Fruit fly (Drosophila melanogaster) Kc167 (cell line): ENCODE results near the gene Pfdn5.

Experiments used
- Myc ChIP-seq: fragments of >200 bp; optimal IDR thresholded peaks from 2 replicates; lab custom pipeline; 2017; ENCODE audit warnings: missing external identifiers
- Sin3A ChIP-seq: fragments of >200 bp; optimal IDR thresholded peaks from 2 replicates; lab custom pipeline; 2018; ENCODE audit warnings: missing external identifiers
- h ChIP-seq: fragments of >200 bp; optimal IDR thresholded peaks from 3 replicates; lab custom pipeline; 2018; ENCODE audit warnings: missing external identifiers
- insv ChIP-seq: fragments of >200 bp; optimal IDR thresholded peaks from 3 replicates; lab custom pipeline; 2018; ENCODE audit warnings: missing external identifiers
- psq ChIP-seq: fragments of >200 bp; optimal IDR thresholded peaks from 2 replicates; lab custom pipeline; 2017; ENCODE audit warnings: missing external identifiers
- ttk ChIP-seq: sonication (Bioruptor generic); optimal IDR thresholded peaks from 2 replicates; lab custom pipeline; 2017; ENCODE audit warnings: missing external identifiers

Pfdn5 gene

dm6 chr3R:22494523-22495309, 7.9 kb downstream of the Pfdn5 start:
- TF ChIP-seq h (lab: Kevin White, UChicago): no peak
- no peak for TF ChIP-seq Sin3A
- TF ChIP-seq Myc (lab: Kevin White, UChicago): no peak
- TF ChIP-seq insv (lab: Kevin White, UChicago): no peak
- TF ChIP-seq ttk (lab: Kevin White, UChicago): no peak
- no peak for TF ChIP-seq psq (lab: Kevin White, UChicago)

dm6 chr3R:22497025-22497424, 10.2 kb downstream of the Pfdn5 start, which contains the start of gene Octbeta1R:
Gene Octbeta1R, plus strand, starts transcription at chr3R:22497215.
- no peak for TF ChIP-seq ttk (lab: Kevin White, UChicago)
- TF ChIP-seq h (lab: Kevin White, UChicago): no peak
- TF ChIP-seq psq (lab: Kevin White, UChicago): no peak
- no peak for TF ChIP-seq insv (lab: Kevin White, UChicago)
- no peak for TF ChIP-seq Myc (lab: Kevin White, UChicago)
- TF ChIP-seq Sin3A: no peak

- TF ChIP-seq psq (lab: Kevin White, UChicago) (no peak), h (lab: Kevin White, UChicago) (no peak), Sin3A (no peak), Myc (lab: Kevin White, UChicago) (no peak), insv (lab: Kevin White, UChicago) (no peak), ttk (lab: Kevin White, UChicago) (no peak)
Measured at dm6 chr3R:22503630-22504029, 16.8 kb downstream of the Pfdn5 start.

- TF ChIP-seq insv (lab: Kevin White, UChicago): no peak
- TF ChIP-seq h (lab: Kevin White, UChicago): no peak
- no peak for TF ChIP-seq Sin3A
- TF ChIP-seq Myc (lab: Kevin White, UChicago): no peak
- no peak for TF ChIP-seq psq (lab: Kevin White, UChicago)
- no peak for TF ChIP-seq ttk (lab: Kevin White, UChicago)
Measured at dm6 chr3R:22515384-22515783, 28.5 kb downstream of the Pfdn5 start.

dm6 chr3R:22518285-22518684, 31.4 kb downstream of the Pfdn5 start:
- TF ChIP-seq Sin3A (no peak), insv (lab: Kevin White, UChicago) (no peak), ttk (lab: Kevin White, UChicago) (no peak), psq (lab: Kevin White, UChicago) (no peak), h (lab: Kevin White, UChicago) (no peak), Myc (lab: Kevin White, UChicago) (no peak)

- TF ChIP-seq Myc (lab: Kevin White, UChicago): no peak
- TF ChIP-seq Sin3A: no peak
- no peak for TF ChIP-seq h (lab: Kevin White, UChicago)
- no peak for TF ChIP-seq ttk (lab: Kevin White, UChicago)
- no peak for TF ChIP-seq insv (lab: Kevin White, UChicago)
- TF ChIP-seq psq (lab: Kevin White, UChicago): no peak
Measured at dm6 chr3R:22518760-22519159, 31.9 kb downstream of the Pfdn5 start.

- no peak for TF ChIP-seq psq (lab: Kevin White, UChicago)
- no peak for TF ChIP-seq ttk (lab: Kevin White, UChicago)
- no peak for TF ChIP-seq h (lab: Kevin White, UChicago)
- TF ChIP-seq Myc (lab: Kevin White, UChicago): no peak
- TF ChIP-seq insv (lab: Kevin White, UChicago): no peak
- no peak for TF ChIP-seq Sin3A
Measured at dm6 chr3R:22520481-22520880, 33.6 kb downstream of the Pfdn5 start.

- TF ChIP-seq Sin3A: no peak
- TF ChIP-seq psq (lab: Kevin White, UChicago): no peak
- no peak for TF ChIP-seq h (lab: Kevin White, UChicago)
- no peak for TF ChIP-seq ttk (lab: Kevin White, UChicago)
- no peak for TF ChIP-seq Myc (lab: Kevin White, UChicago)
- TF ChIP-seq insv (lab: Kevin White, UChicago): no peak
Measured at dm6 chr3R:22522042-22522441, 35.2 kb downstream of the Pfdn5 start.

dm6 chr3R:22522859-22523258, 36.0 kb downstream of the Pfdn5 start:
- TF ChIP-seq ttk (lab: Kevin White, UChicago) (no peak), Sin3A (no peak), h (lab: Kevin White, UChicago) (no peak), insv (lab: Kevin White, UChicago) (no peak), Myc (lab: Kevin White, UChicago) (no peak)

dm6 chr3R:22524344-22525072, 37.7 kb downstream of the Pfdn5 start:
- TF ChIP-seq h (lab: Kevin White, UChicago) (no peak), ttk (lab: Kevin White, UChicago) (no peak), psq (lab: Kevin White, UChicago) (no peak), Myc (lab: Kevin White, UChicago) (no peak), Sin3A (no peak)

dm6 chr3R:22525073-22525413, 38.2 kb downstream of the Pfdn5 start:
- no peak for TF ChIP-seq ttk (lab: Kevin White, UChicago)
- no peak for TF ChIP-seq Sin3A
- TF ChIP-seq insv (lab: Kevin White, UChicago): no peak
- TF ChIP-seq psq (lab: Kevin White, UChicago): no peak
- TF ChIP-seq h (lab: Kevin White, UChicago): no peak
- no peak for TF ChIP-seq Myc (lab: Kevin White, UChicago)
